Fruit fly (Drosophila melanogaster) whole organism, prepupa: Measurements from ENCODE around the gene sni.

ENCODE experiments used
- Blimp-1 ChIP-seq: fragments of 200-800 bp; sonication (Bioruptor generic); optimal IDR thresholded peaks from 3 replicates; lab custom pipeline; 2017; ENCODE audit warnings: missing biosample characterization, missing genetic modification characterization, mild to moderate bottlenecking, moderate library complexity, missing genetic modification reagents
- CG10631 ChIP-seq: fragments of 200-800 bp; sonication (Bioruptor generic); optimal IDR thresholded peaks from 2 replicates; lab custom pipeline; 2016; ENCODE audit warnings: missing biosample characterization, missing genetic modification characterization
- CG10669 ChIP-seq: fragments of 200-800 bp; sonication (Bioruptor generic); optimal IDR thresholded peaks from 3 replicates; lab custom pipeline; 2018; ENCODE audit warnings: missing biosample characterization, mild to moderate bottlenecking, missing genetic modification characterization, moderate library complexity
- CG11294 ChIP-seq: fragments of 200-800 bp; sonication (Bioruptor generic); IDR thresholded peaks from 2 replicates; pipeline ENCODE4 v1.3.6; 2022; ENCODE audit warnings: missing biosample characterization, missing genetic modification characterization
- CG11762 ChIP-seq: fragments of 200-800 bp; sonication (Bioruptor generic); optimal IDR thresholded peaks from 3 replicates; lab custom pipeline; 2016; ENCODE audit warnings: missing biosample characterization, missing genetic modification characterization; ENCODE audit not compliant: insufficient read depth
- CG11902 ChIP-seq: fragments of 200-800 bp; sonication (Bioruptor generic); optimal IDR thresholded peaks from 3 replicates; lab custom pipeline; 2016; ENCODE audit warnings: missing biosample characterization, missing genetic modification characterization
- CG1621 ChIP-seq: fragments of 200-800 bp; sonication (Bioruptor generic); optimal IDR thresholded peaks from 3 replicates; lab custom pipeline; 2018; ENCODE audit warnings: missing biosample characterization, mild to moderate bottlenecking, missing genetic modification characterization
- CG16779 ChIP-seq: fragments of 200-800 bp; sonication (Bioruptor generic); optimal IDR thresholded peaks from 3 replicates; lab custom pipeline; 2017; ENCODE audit warnings: missing biosample characterization, mild to moderate bottlenecking, missing genetic modification characterization
- CG31627 ChIP-seq: fragments of 200-800 bp; sonication (Bioruptor generic); optimal IDR thresholded peaks from 3 replicates; lab custom pipeline; 2016; ENCODE audit warnings: missing biosample characterization, missing genetic modification characterization
- CG32006 ChIP-seq: fragments of 200-800 bp; sonication (Bioruptor generic); optimal IDR thresholded peaks from 3 replicates; lab custom pipeline; 2017; ENCODE audit warnings: missing biosample characterization, mild to moderate bottlenecking, missing genetic modification characterization
- CG34406 ChIP-seq: fragments of 200-800 bp; sonication (Bioruptor generic); optimal IDR thresholded peaks from 3 replicates; lab custom pipeline; 2016; ENCODE audit warnings: missing biosample characterization, missing genetic modification characterization
- CG3919 ChIP-seq: fragments of 200-800 bp; sonication (Bioruptor generic); optimal IDR thresholded peaks from 3 replicates; lab custom pipeline; 2016; ENCODE audit warnings: missing biosample characterization, missing genetic modification characterization
- CG6163 ChIP-seq: fragments of 200-800 bp; sonication (Bioruptor generic); IDR thresholded peaks from 3 replicates; pipeline ENCODE4 v1.3.6; 2022; ENCODE audit warnings: missing biosample characterization, missing genetic modification characterization
- CG6792 ChIP-seq: fragments of 200-800 bp; sonication (Bioruptor generic); optimal IDR thresholded peaks from 3 replicates; lab custom pipeline; 2016; ENCODE audit warnings: missing biosample characterization, missing genetic modification characterization
- CG6808 ChIP-seq: fragments of 200-800 bp; sonication (Bioruptor generic); optimal IDR thresholded peaks from 3 replicates; lab custom pipeline; 2017; ENCODE audit warnings: missing biosample characterization, missing genetic modification characterization, mild to moderate bottlenecking, moderate library complexity, missing genetic modification reagents
- CG6854 ChIP-seq: fragments of 200-800 bp; sonication (Bioruptor generic); optimal IDR thresholded peaks from 2 replicates; lab custom pipeline; 2017; ENCODE audit warnings: missing biosample characterization, mild to moderate bottlenecking, missing genetic modification characterization
- CG7368 ChIP-seq: fragments of 200-800 bp; sonication (Bioruptor generic); optimal IDR thresholded peaks from 3 replicates; lab custom pipeline; 2016; ENCODE audit warnings: missing biosample characterization, missing genetic modification characterization
- CG8319 ChIP-seq: fragments of 200-800 bp; sonication (Bioruptor generic); optimal IDR thresholded peaks from 3 replicates; lab custom pipeline; 2016; ENCODE audit warnings: missing biosample characterization, missing genetic modification characterization
- CG8632 ChIP-seq: fragments of 200-800 bp; sonication (Bioruptor generic); optimal IDR thresholded peaks from 3 replicates; lab custom pipeline; 2016; ENCODE audit warnings: missing biosample characterization, missing genetic modification characterization
- CG9139 ChIP-seq: fragments of 200-800 bp; sonication (Bioruptor generic); optimal IDR thresholded peaks from 3 replicates; lab custom pipeline; 2017; ENCODE audit warnings: missing biosample characterization, mild to moderate bottlenecking, missing genetic modification characterization
- Eip78C ChIP-seq: fragments of 200-800 bp; sonication (Bioruptor generic); peaks from one replicate; lab custom pipeline; 2016; ENCODE audit warnings: missing biosample characterization, missing genetic modification characterization
- Eip93F ChIP-seq: fragments of 200-800 bp; sonication (Bioruptor generic); optimal IDR thresholded peaks from 2 replicates; lab custom pipeline; 2016; ENCODE audit warnings: missing biosample characterization, mild to moderate bottlenecking, missing genetic modification characterization
- Ets21C ChIP-seq: fragments of 200-800 bp; sonication (Bioruptor generic); optimal IDR thresholded peaks from 3 replicates; lab custom pipeline; 2016; ENCODE audit warnings: missing biosample characterization, missing genetic modification characterization
- Ets96B ChIP-seq: fragments of 200-800 bp; optimal IDR thresholded peaks from 2 replicates; lab custom pipeline; 2019; ENCODE audit warnings: missing biosample characterization, mild to moderate bottlenecking, missing genetic modification characterization, moderate library complexity
- Gug ChIP-seq: fragments of 200-800 bp; sonication (Bioruptor generic); IDR thresholded peaks from 2 replicates; pipeline ENCODE4 v1.3.6; 2022; ENCODE audit warnings: missing biosample characterization, missing genetic modification characterization
- Lpt ChIP-seq: fragments of 200-800 bp; sonication (Bioruptor generic); optimal IDR thresholded peaks from 3 replicates; lab custom pipeline; 2016; ENCODE audit warnings: missing biosample characterization, missing genetic modification characterization
- Met ChIP-seq: fragments of 200-800 bp; sonication (Bioruptor generic); optimal IDR thresholded peaks from 3 replicates; lab custom pipeline; 2016; ENCODE audit warnings: missing biosample characterization, missing genetic modification characterization
- OdsH ChIP-seq: fragments of 200-800 bp; sonication (Bioruptor generic); optimal IDR thresholded peaks from 3 replicates; lab custom pipeline; 2016; ENCODE audit warnings: missing biosample characterization, missing genetic modification characterization
- Sox102F ChIP-seq: fragments of 200-800 bp; sonication (Bioruptor generic); optimal IDR thresholded peaks from 2 replicates; lab custom pipeline; 2016; ENCODE audit warnings: missing biosample characterization, mild to moderate bottlenecking, missing genetic modification characterization
- Sox14 ChIP-seq: fragments of 200-800 bp; sonication (Bioruptor generic); optimal IDR thresholded peaks from 3 replicates; lab custom pipeline; 2016; ENCODE audit warnings: missing biosample characterization, missing genetic modification characterization
- Sox15 ChIP-seq: fragments of 200-800 bp; sonication (Bioruptor generic); optimal IDR thresholded peaks from 3 replicates; lab custom pipeline; 2016; ENCODE audit warnings: missing biosample characterization, missing genetic modification characterization
- achi ChIP-seq: fragments of 200-800 bp; sonication (Bioruptor generic); optimal IDR thresholded peaks from 3 replicates; lab custom pipeline; 2016; ENCODE audit warnings: missing biosample characterization, missing genetic modification characterization
- acj6 ChIP-seq: fragments of 200-800 bp; sonication (Bioruptor generic); optimal IDR thresholded peaks from 3 replicates; lab custom pipeline; 2016; ENCODE audit warnings: missing biosample characterization, missing genetic modification characterization
- dac ChIP-seq: fragments of 200-800 bp; sonication (Bioruptor generic); optimal IDR thresholded peaks from 2 replicates; lab custom pipeline; 2017; ENCODE audit warnings: missing biosample characterization, mild to moderate bottlenecking, missing genetic modification characterization
- dsx ChIP-seq: fragments of 200-800 bp; optimal IDR thresholded peaks from 3 replicates; lab custom pipeline; 2019; ENCODE audit warnings: missing biosample characterization, mild to moderate bottlenecking, missing genetic modification characterization, moderate library complexity; ENCODE audit not compliant: poor library complexity, severe bottlenecking
- eg ChIP-seq: fragments of 200-800 bp; sonication (Bioruptor generic); IDR thresholded peaks from 3 replicates; pipeline ENCODE4 v1.3.6; 2022; ENCODE audit warnings: missing biosample characterization, missing genetic modification characterization
- esn ChIP-seq: fragments of 200-800 bp; sonication (Bioruptor generic); optimal IDR thresholded peaks from 2 replicates; lab custom pipeline; 2016; ENCODE audit warnings: missing biosample characterization, mild to moderate bottlenecking, missing genetic modification characterization, moderate library complexity
- fd59A ChIP-seq: fragments of 200-800 bp; sonication (Bioruptor generic); optimal IDR thresholded peaks from 2 replicates; lab custom pipeline; 2017; ENCODE audit warnings: missing biosample characterization, mild to moderate bottlenecking, missing genetic modification characterization, missing genetic modification reagents
- fkh ChIP-seq: fragments of 200-800 bp; sonication (Bioruptor generic); optimal IDR thresholded peaks from 3 replicates; lab custom pipeline; 2017; ENCODE audit warnings: missing biosample characterization, mild to moderate bottlenecking, missing genetic modification characterization, moderate library complexity
- lz ChIP-seq: fragments of 200-800 bp; sonication (Bioruptor generic); optimal IDR thresholded peaks from 3 replicates; lab custom pipeline; 2016; ENCODE audit warnings: missing biosample characterization, missing genetic modification characterization
- salr ChIP-seq, 2 experiments: fragments of 200-800 bp; sonication (Bioruptor generic); optimal IDR thresholded peaks; 3 replicates each; lab custom pipeline; 2016 to 2018; ENCODE audit warnings: missing biosample characterization in 2 of 2, missing genetic modification characterization in 2 of 2, mild to moderate bottlenecking in 1 of 2
- ss ChIP-seq, 2 experiments: fragments of 200-800 bp; sonication (Bioruptor generic); optimal IDR thresholded peaks; 2 replicates in 1 of 2; 3 replicates in 1 of 2; lab custom pipeline; 2017 to 2018; ENCODE audit warnings: mild to moderate bottlenecking in 2 of 2, missing biosample characterization in 2 of 2, missing genetic modification characterization in 2 of 2, moderate library complexity in 1 of 2
- svp ChIP-seq: fragments of 200-800 bp; sonication (Bioruptor generic); peaks from one replicate; lab custom pipeline; 2016; ENCODE audit warnings: missing biosample characterization, missing genetic modification characterization
- topi ChIP-seq: fragments of 200-800 bp; sonication (Bioruptor generic); optimal IDR thresholded peaks from 3 replicates; lab custom pipeline; 2016; ENCODE audit warnings: missing biosample characterization, missing genetic modification characterization
- vri ChIP-seq: fragments of 200-800 bp; sonication (Bioruptor generic); optimal IDR thresholded peaks from 3 replicates; lab custom pipeline; 2016; ENCODE audit warnings: missing biosample characterization, mild to moderate bottlenecking, missing genetic modification characterization

Gene sni

dm6 chrX:8215094-8215854 is 28.5 kb downstream of the sni start (continued):
- TF ChIP-seq CG6792 (GFP tag; lab: Kevin White, UChicago) (peak; percentile 43), acj6 (GFP tag; lab: Kevin White, UChicago) (peak; percentile 67), dac (no peak), achi (GFP tag; lab: Kevin White, UChicago) (peak; percentile 67), CG31627 (GFP tag; lab: Kevin White, UChicago) (no peak), Lpt (GFP tag; lab: Kevin White, UChicago) (peak; percentile 4), Eip93F (no peak), esn (GFP tag; lab: Kevin White, UChicago) (peak; percentile 18), fkh (GFP tag; lab: Kevin White, UChicago) (no peak), CG8319 (no peak), lz (GFP tag; lab: Kevin White, UChicago) (peak; percentile 16), dsx (GFP tag; lab: Kevin White, UChicago) (peak; percentile 52), Sox14 (GFP tag; lab: Kevin White, UChicago) (peak; percentile 7), CG7368 (GFP tag; lab: Kevin White, UChicago) (no peak), OdsH (GFP tag; lab: Kevin White, UChicago) (peak; percentile 64), Ets21C (GFP tag; lab: Kevin White, UChicago) (no peak), topi (peak; percentile 39), Met (GFP tag; lab: Kevin White, UChicago) (peak; percentile 36), CG34406 (peak; percentile 62), Ets96B (tag; lab: Kevin White, UChicago) (peak; percentile 81), CG6808 (peak; percentile 79), Sox102F (GFP tag; lab: Kevin White, UChicago) (no peak), CG10669 (GFP tag; lab: Kevin White, UChicago) (peak; percentile 76), Eip78C (GFP tag; lab: Kevin White, UChicago) (peak; percentile 88), CG9139 (GFP tag; lab: Kevin White, UChicago) (peak; percentile 9), CG10631 (GFP tag; lab: Kevin White, UChicago) (peak; percentile 78)

- TF ChIP-seq CG31627 (GFP tag; lab: Kevin White, UChicago), result no peak
- peak; percentile 77 for TF ChIP-seq Eip78C (GFP tag; lab: Kevin White, UChicago)
- TF ChIP-seq CG11294 (GFP tag; lab: Robert Waterston, UW), result no peak
- no peak for TF ChIP-seq OdsH (GFP tag; lab: Kevin White, UChicago)
- TF ChIP-seq Eip93F, result no peak
- peak; percentile 65 for TF ChIP-seq Lpt (GFP tag; lab: Kevin White, UChicago)
- no peak for TF ChIP-seq CG34406
- peak; percentile 51 for TF ChIP-seq CG1621 (tag; lab: Kevin White, UChicago)
- no peak for TF ChIP-seq Met (GFP tag; lab: Kevin White, UChicago)
- TF ChIP-seq esn (GFP tag; lab: Kevin White, UChicago), result no peak
- no peak for TF ChIP-seq CG6792 (GFP tag; lab: Kevin White, UChicago)
- peak; percentile 39 for TF ChIP-seq fkh (GFP tag; lab: Kevin White, UChicago)
- no peak for TF ChIP-seq CG7368 (GFP tag; lab: Kevin White, UChicago)
- TF ChIP-seq CG6808, result peak; percentile 35
- no peak for TF ChIP-seq svp (GFP tag; lab: Kevin White, UChicago)
- TF ChIP-seq acj6 (GFP tag; lab: Kevin White, UChicago), result no peak
- no peak for TF ChIP-seq vri
- no peak for TF ChIP-seq Gug
- TF ChIP-seq dac, result no peak
- TF ChIP-seq CG11762, result no peak
- TF ChIP-seq Sox15 (GFP tag; lab: Kevin White, UChicago), result no peak
- peak; percentile 52 for TF ChIP-seq CG9139 (GFP tag; lab: Kevin White, UChicago)
- TF ChIP-seq CG11902 (GFP tag; lab: Kevin White, UChicago), result no peak
- no peak for TF ChIP-seq Sox102F (GFP tag; lab: Kevin White, UChicago)
- TF ChIP-seq dsx (GFP tag; lab: Kevin White, UChicago), result peak; percentile 66
- no peak for TF ChIP-seq salr (GFP tag; optimal IDR thresholded peaks at IDR 0.05; lab: Kevin White, UChicago)
- TF ChIP-seq CG6163 (GFP tag; lab: Robert Waterston, UW), result peak; percentile 57; the same call in 2 of the 3 replicates
- TF ChIP-seq CG6854, result no peak
- TF ChIP-seq Ets21C (GFP tag; lab: Kevin White, UChicago), result no peak
- TF ChIP-seq eg (GFP tag; lab: Robert Waterston, UW), result no peak
- TF ChIP-seq CG32006 (GFP tag; lab: Kevin White, UChicago), result no peak
- TF ChIP-seq ss (GFP tag; optimal IDR thresholded peaks at IDR 0.05; lab: Kevin White, UChicago), result peak; percentile 50 to 68
- peak; percentile 8 for TF ChIP-seq fd59A
- peak; percentile 28 for TF ChIP-seq Blimp-1
- peak; percentile 15 for TF ChIP-seq Ets96B (tag; lab: Kevin White, UChicago)
- TF ChIP-seq CG3919 (GFP tag; lab: Kevin White, UChicago), result peak; percentile 13
- TF ChIP-seq CG16779 (tag; lab: Kevin White, UChicago), result no peak
- no peak for TF ChIP-seq CG8632 (GFP tag; lab: Kevin White, UChicago)
These were observed 29.8 kb downstream of the sni start for dm6 chrX:8214017-8214416.
